2 fruit fly cellular contexts compared by ENCODE assay signal in the genomic region with DNA sequence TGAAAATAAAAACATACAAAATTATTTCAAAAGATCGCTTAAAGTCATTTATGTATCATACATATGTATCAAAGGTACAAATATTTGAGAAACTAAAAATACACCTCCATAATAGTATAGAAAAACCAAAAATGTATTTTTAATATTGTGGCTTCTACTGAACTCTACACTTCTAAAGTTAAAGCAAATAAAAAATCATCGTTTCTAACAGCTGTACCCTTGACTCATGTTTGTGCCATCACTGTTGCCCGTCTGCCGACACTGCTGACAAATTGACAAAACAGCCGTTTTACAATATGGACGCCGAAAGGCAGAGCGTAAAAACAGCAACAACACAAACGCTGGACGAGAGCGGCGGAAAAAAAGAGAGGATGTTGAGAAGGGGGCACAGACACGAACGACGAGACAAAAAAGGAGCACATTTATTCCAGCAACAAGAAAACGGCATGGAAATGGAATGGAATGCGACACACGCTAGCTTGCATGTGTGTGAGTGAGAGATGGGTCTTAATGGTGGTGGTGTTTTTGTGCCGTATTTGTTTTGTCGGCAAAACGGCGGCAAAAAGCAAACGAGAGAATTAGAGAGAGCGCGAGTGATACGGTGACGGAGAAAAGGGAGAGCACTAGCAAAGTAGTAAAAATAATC.
TF ChIP-seq lines count a peak whose summit lies in the region.

No protein-coding gene starts in this region.

TF ChIP-seq in whole organism, embryonic, 481 proteins besides CTCF, POLR2A, EP300 and RAD21 (continued from another document and continues in another):
- TF ChIP-seq Rfx (GFP tag; IDR thresholded peaks at IDR 0.05; lab: Robert Waterston, UW) (no peak), CG4328 (GFP tag; optimal IDR thresholded peaks at IDR 0.05; lab: Kevin White, UChicago) (peak; percentile 71), CG7839 (tag; optimal IDR thresholded peaks at IDR 0.05; lab: Kevin White, UChicago) (peak; percentile 87), sima (GFP tag; optimal IDR thresholded peaks at IDR 0.05; lab: Kevin White, UChicago) (peak; percentile 68), kay (GFP tag; optimal IDR thresholded peaks at IDR 0.05; lab: Kevin White, UChicago) (no peak), CG10147 (GFP tag; optimal IDR thresholded peaks at IDR 0.05; lab: Kevin White, UChicago) (peak; percentile 69), Antp (GFP tag; optimal IDR thresholded peaks at IDR 0.05; lab: Kevin White, UChicago) (peak; percentile 67), CG32772 (GFP tag; IDR thresholded peaks at IDR 0.05; lab: Robert Waterston, UW) (no peak), Sin3A (optimal IDR thresholded peaks at IDR 0.05; lab: Kevin White, UChicago) (no peak), zfh1 (GFP tag; IDR thresholded peaks at IDR 0.05; lab: Robert Waterston, UW) (no peak), ac (GFP tag; optimal IDR thresholded peaks at IDR 0.05; lab: Kevin White, UChicago) (no peak), CG3163 (GFP tag; optimal IDR thresholded peaks at IDR 0.05; lab: Kevin White, UChicago) (peak; percentile 65), Hr39 (optimal IDR thresholded peaks at IDR 0.05; lab: Kevin White, UChicago) (no peak), Sox102F (GFP tag; optimal IDR thresholded peaks at IDR 0.05; lab: Kevin White, UChicago) (peak; percentile 87), CG8388 (GFP tag; optimal IDR thresholded peaks at IDR 0.05; lab: Kevin White, UChicago) (peak; percentile 81), cg (GFP tag; optimal IDR thresholded peaks at IDR 0.05; lab: Kevin White, UChicago) (peak; percentile 88), Dll (GFP tag; IDR thresholded peaks at IDR 0.05; lab: Robert Waterston, UW; ENCODE audit: partially characterized antibody) (no peak), Myb (GFP tag; optimal IDR thresholded peaks at IDR 0.05; lab: Kevin White, UChicago) (peak; percentile 72), gce (GFP tag; IDR thresholded peaks at IDR 0.05; lab: Robert Waterston, UW) (no peak), chn (GFP tag; optimal IDR thresholded peaks at IDR 0.05; lab: Kevin White, UChicago) (peak; percentile 68), usp (GFP tag; optimal IDR thresholded peaks at IDR 0.05; lab: Kevin White, UChicago) (no peak), CG16815 (GFP tag; optimal IDR thresholded peaks at IDR 0.05; lab: Kevin White, UChicago) (peak; percentile 79), CG15269 (tag; optimal IDR thresholded peaks at IDR 0.05; lab: Kevin White, UChicago) (peak; percentile 83), CG7745 (tag; optimal IDR thresholded peaks at IDR 0.05; lab: Kevin White, UChicago) (peak; percentile 15), CG16779 (GFP tag; IDR thresholded peaks at IDR 0.05; lab: Robert Waterston, UW) (no peak), CG12236 (GFP tag; optimal IDR thresholded peaks at IDR 0.05; lab: Kevin White, UChicago) (peak; percentile 15), CG31365 (tag; optimal IDR thresholded peaks at IDR 0.05; lab: Kevin White, UChicago) (peak; percentile 53), inv (GFP tag; IDR thresholded peaks at IDR 0.05; lab: Robert Waterston, UW; ENCODE audit: partially characterized antibody) (no peak), CG1603 (tag; optimal IDR thresholded peaks at IDR 0.05; lab: Kevin White, UChicago) (peak; percentile 61), phol (tag; optimal IDR thresholded peaks at IDR 0.05; lab: Kevin White, UChicago) (peak; percentile 93), CG16813 (GFP tag; IDR thresholded peaks at IDR 0.05; lab: Robert Waterston, UW; ENCODE audit: partially characterized antibody) (no peak), dmrt99B (tag; optimal IDR thresholded peaks at IDR 0.05; lab: Kevin White, UChicago) (peak; percentile 85), sug (tag; optimal IDR thresholded peaks at IDR 0.05; lab: Kevin White, UChicago) (peak; percentile 50), CG12299 (tag; optimal IDR thresholded peaks at IDR 0.05; lab: Kevin White, UChicago) (peak; percentile 68), CG2678 (tag; optimal IDR thresholded peaks at IDR 0.05; lab: Kevin White, UChicago) (peak; percentile 91), CG4707 (GFP tag; optimal IDR thresholded peaks at IDR 0.05; lab: Kevin White, UChicago) (peak; percentile 19), CG14441 (GFP tag; IDR thresholded peaks at IDR 0.05; lab: Robert Waterston, UW) (no peak), CG3838 (GFP tag; optimal IDR thresholded peaks at IDR 0.05; lab: Kevin White, UChicago) (peak; percentile 77), Usf (GFP tag; optimal IDR thresholded peaks at IDR 0.05; lab: Kevin White, UChicago) (peak; percentile 35), HLHmδ (GFP tag; optimal IDR thresholded peaks at IDR 0.05; lab: Kevin White, UChicago) (no peak), wor (GFP tag; IDR thresholded peaks at IDR 0.05; lab: Robert Waterston, UW) (no peak), YL-1 (GFP tag; optimal IDR thresholded peaks at IDR 0.05; lab: Kevin White, UChicago) (no peak), CG5245 (GFP tag; optimal IDR thresholded peaks at IDR 0.05; lab: Kevin White, UChicago) (peak; percentile 51), dysf (GFP tag; IDR thresholded peaks at IDR 0.05; lab: Robert Waterston, UW) (no peak), pho (GFP tag; optimal IDR thresholded peaks at IDR 0.05; lab: Kevin White, UChicago) (peak; percentile 85), chif (GFP tag; optimal IDR thresholded peaks at IDR 0.05; lab: Kevin White, UChicago) (peak; percentile 43 to 74), CG8281 (tag; optimal IDR thresholded peaks at IDR 0.05; lab: Kevin White, UChicago) (peak; percentile 94), luna (GFP tag; optimal IDR thresholded peaks at IDR 0.05; lab: Kevin White, UChicago) (no peak), Hmr (GFP tag; optimal IDR thresholded peaks at IDR 0.05; lab: Kevin White, UChicago) (peak; percentile 86), Meics (GFP tag; optimal IDR thresholded peaks at IDR 0.05; lab: Kevin White, UChicago) (peak; percentile 92), CG10565 (GFP tag; optimal IDR thresholded peaks at IDR 0.05; lab: Kevin White, UChicago) (no peak), CG43689 (GFP tag; IDR thresholded peaks at IDR 0.05; lab: Robert Waterston, UW) (no peak), Atf6 (GFP tag; IDR thresholded peaks at IDR 0.05; lab: Robert Waterston, UW) (no peak), ash1 (GFP tag; optimal IDR thresholded peaks at IDR 0.05; lab: Kevin White, UChicago) (peak; percentile 48), CG12071 (GFP tag; optimal IDR thresholded peaks at IDR 0.05; lab: Kevin White, UChicago) (peak; percentile 78), Atf-2 (GFP tag; optimal IDR thresholded peaks at IDR 0.05; lab: Kevin White, UChicago) (peak; percentile 19), NK7.1 (GFP tag; optimal IDR thresholded peaks at IDR 0.05; lab: Kevin White, UChicago) (peak; percentile 69), Adf1 (GFP tag; IDR thresholded peaks at IDR 0.05; lab: Robert Waterston, UW) (no peak), B-H1 (GFP tag; IDR thresholded peaks at IDR 0.05; lab: Robert Waterston, UW) (no peak), D19A (tag; optimal IDR thresholded peaks at IDR 0.05; lab: Kevin White, UChicago) (peak; percentile 80), trh (GFP tag; optimal IDR thresholded peaks at IDR 0.05; lab: Kevin White, UChicago) (peak; percentile 55), tgo (GFP tag; IDR thresholded peaks at IDR 0.05; lab: Robert Waterston, UW) (no peak), danr (GFP tag; IDR thresholded peaks at IDR 0.05; lab: Robert Waterston, UW) (no peak), Gsc (GFP tag; IDR thresholded peaks at IDR 0.05; lab: Robert Waterston, UW) (no peak)

TF ChIP-seq in whole organism, prepupa, 60 proteins besides CTCF, POLR2A, EP300 and RAD21 (continued from another document):
- peak; percentile 58 to 60 for TF ChIP-seq ss (GFP tag; optimal IDR thresholded peaks at IDR 0.05; lab: Kevin White, UChicago)
- TF ChIP-seq eg (GFP tag; IDR thresholded peaks at IDR 0.05; lab: Robert Waterston, UW) = no peak
